Worm (Caenorhabditis elegans) whole organism, late embryonic: Measurements from ENCODE around the gene ZK829.1.

Experiments
- ceh-9 ChIP-seq: sonication (generic microtip); optimal IDR thresholded peaks from 2 replicates; lab custom pipeline; 2016; ENCODE audit warnings: mild to moderate bottlenecking, missing genetic modification characterization, inconsistent platforms, missing compliant biosample characterization
- nhr-11 ChIP-seq: fragments of 150-350 bp; optimal IDR thresholded peaks from 2 replicates; lab custom pipeline; 2014; ENCODE audit warnings: missing biosample characterization, missing genetic modification characterization

DNA sequence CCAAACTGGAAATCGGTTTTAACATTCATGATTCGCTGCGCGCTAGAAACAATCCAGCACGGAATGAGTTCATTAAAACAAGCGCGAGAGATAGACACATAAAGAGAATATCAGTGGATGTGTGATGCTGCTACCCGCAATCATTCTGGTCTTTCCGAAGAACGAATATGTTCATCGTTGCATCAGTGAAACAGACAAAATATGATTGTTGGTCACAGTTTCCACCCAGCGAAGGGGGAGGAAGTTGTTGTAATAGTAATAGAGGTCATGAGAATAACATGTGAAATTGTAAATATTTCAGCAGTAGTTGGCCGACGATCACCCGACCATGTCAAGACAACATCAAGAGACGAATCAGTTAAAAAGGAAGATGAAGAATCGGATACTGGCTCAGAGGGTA, 41.0 kb downstream of the ZK829.1 start:
- TF ChIP-seq nhr-11 (tag; lab: Kevin White, UChicago) = no peak
- no peak for TF ChIP-seq ceh-9 (tag; lab: Kevin White, UChicago)
